Fruit fly (Drosophila melanogaster) whole organism, embryonic: ENCODE measurements around the gene CG12075.

Experiments used
- B-H2 ChIP-seq: fragments of 200-800 bp; sonication (Bioruptor generic); optimal IDR thresholded peaks from 2 replicates; lab custom pipeline; 2018; ENCODE audit warnings: missing biosample characterization, mild to moderate bottlenecking, missing genetic modification characterization
- CG10209 ChIP-seq: fragments of 200-800 bp; sonication (Bioruptor generic); optimal IDR thresholded peaks from 3 replicates; lab custom pipeline; 2017; ENCODE audit warnings: missing biosample characterization, mild to moderate bottlenecking, missing genetic modification characterization, missing genetic modification reagents
- CG10565 ChIP-seq: fragments of 200-800 bp; sonication (Bioruptor generic); optimal IDR thresholded peaks from 3 replicates; lab custom pipeline; 2016; ENCODE audit warnings: missing biosample characterization, mild to moderate bottlenecking, missing genetic modification characterization
- CG11398 ChIP-seq: fragments of 200-800 bp; sonication (Bioruptor generic); optimal IDR thresholded peaks from 2 replicates; lab custom pipeline; 2016; ENCODE audit warnings: missing biosample characterization, missing genetic modification characterization
- CG12219 ChIP-seq: fragments of 200-800 bp; sonication (Bioruptor generic); optimal IDR thresholded peaks from 3 replicates; lab custom pipeline; 2018; ENCODE audit warnings: missing biosample characterization, mild to moderate bottlenecking, missing genetic modification characterization
- CG12391 ChIP-seq: fragments of 200-800 bp; sonication (Bioruptor generic); optimal IDR thresholded peaks from 3 replicates; lab custom pipeline; 2018; ENCODE audit warnings: missing biosample characterization, mild to moderate bottlenecking, missing genetic modification characterization, moderate library complexity
- CG12659 ChIP-seq: fragments of 200-800 bp; sonication (Bioruptor generic); optimal IDR thresholded peaks from 3 replicates; lab custom pipeline; 2017; ENCODE audit warnings: mild to moderate bottlenecking, missing biosample characterization, missing genetic modification reagents, missing genetic modification characterization
- CG13424 ChIP-seq: fragments of 200-800 bp; sonication (Bioruptor generic); optimal IDR thresholded peaks from 2 replicates; lab custom pipeline; 2019; ENCODE audit warnings: missing biosample characterization, mild to moderate bottlenecking, missing genetic modification characterization, moderate library complexity
- CG14965 ChIP-seq: fragments of 200-800 bp; sonication (Bioruptor generic); optimal IDR thresholded peaks from 2 replicates; lab custom pipeline; 2016; ENCODE audit warnings: missing biosample characterization, missing genetic modification characterization, borderline replicate concordance
- CG16779 ChIP-seq: fragments of 200-800 bp; sonication (Bioruptor generic); IDR thresholded peaks from 2 replicates; pipeline ENCODE4 v1.3.6; 2022; ENCODE audit warnings: missing biosample characterization, missing genetic modification characterization
- CG18011 ChIP-seq: fragments of 200-800 bp; sonication (Bioruptor generic); optimal IDR thresholded peaks from 2 replicates; lab custom pipeline; 2017; ENCODE audit warnings: missing biosample characterization, missing genetic modification characterization, mild to moderate bottlenecking, moderate library complexity, missing genotype
- CG18764 ChIP-seq: fragments of 200-800 bp; sonication (Bioruptor generic); optimal IDR thresholded peaks from 3 replicates; lab custom pipeline; 2016; ENCODE audit warnings: missing biosample characterization, missing genetic modification characterization
- CG2120 ChIP-seq: fragments of 200-800 bp; sonication (Bioruptor generic); optimal IDR thresholded peaks from 3 replicates; lab custom pipeline; 2016; ENCODE audit warnings: missing biosample characterization, missing genetic modification characterization
- CG2712 ChIP-seq: fragments of 200-800 bp; optimal IDR thresholded peaks from 3 replicates; lab custom pipeline; 2019; ENCODE audit warnings: missing biosample characterization, mild to moderate bottlenecking, missing genetic modification characterization, moderate library complexity
- CG32532 ChIP-seq: fragments of 200-800 bp; sonication (Bioruptor generic); IDR thresholded peaks from 2 replicates; pipeline ENCODE4 v1.3.6; 2022; ENCODE audit warnings: missing biosample characterization, missing genetic modification characterization
- CG33213 ChIP-seq: fragments of 200-800 bp; sonication (Bioruptor generic); optimal IDR thresholded peaks from 3 replicates; lab custom pipeline; 2016; ENCODE audit warnings: missing biosample characterization, missing genetic modification characterization
- CG33557 ChIP-seq: fragments of 200-800 bp; sonication (Bioruptor generic); optimal IDR thresholded peaks from 2 replicates; lab custom pipeline; 2019; ENCODE audit warnings: missing biosample characterization, mild to moderate bottlenecking, missing genetic modification characterization, moderate library complexity
- CG3407 ChIP-seq: fragments of 200-800 bp; sonication (Bioruptor generic); optimal IDR thresholded peaks from 2 replicates; lab custom pipeline; 2018; ENCODE audit warnings: missing biosample characterization, mild to moderate bottlenecking, missing genetic modification characterization
- CG3726 ChIP-seq: fragments of 200-800 bp; sonication (Bioruptor generic); IDR thresholded peaks from 3 replicates; pipeline ENCODE4, ENCODE4 v1.3.6; 2022; ENCODE audit warnings: missing biosample characterization, missing genetic modification characterization
- CG4854 ChIP-seq: fragments of 200-800 bp; sonication (Bioruptor generic); optimal IDR thresholded peaks from 2 replicates; lab custom pipeline; 2016; ENCODE audit warnings: missing biosample characterization, missing genetic modification characterization, inconsistent platforms
- CG6175 ChIP-seq: fragments of 200-800 bp; sonication (Bioruptor generic); IDR thresholded peaks from 3 replicates; pipeline ENCODE4 v1.3.6; 2022; ENCODE audit warnings: missing biosample characterization, missing genetic modification characterization
- CG6683 ChIP-seq: fragments of 200-800 bp; sonication (Bioruptor generic); optimal IDR thresholded peaks from 2 replicates; lab custom pipeline; 2017; ENCODE audit warnings: missing biosample characterization, mild to moderate bottlenecking, missing genetic modification characterization, missing genetic modification reagents
- CG7839 ChIP-seq: fragments of 200-800 bp; sonication (Bioruptor generic); optimal IDR thresholded peaks from 3 replicates; lab custom pipeline; 2018; ENCODE audit warnings: missing biosample characterization, mild to moderate bottlenecking, missing genetic modification characterization, moderate library complexity
- CG9817 ChIP-seq: fragments of 200-800 bp; sonication (Bioruptor generic); optimal IDR thresholded peaks from 2 replicates; lab custom pipeline; 2018; ENCODE audit warnings: missing biosample characterization, mild to moderate bottlenecking, missing genetic modification characterization, moderate library complexity
- GATAe ChIP-seq: fragments of 200-800 bp; sonication (Bioruptor generic); conservative IDR thresholded peaks from 2 replicates; pipeline ENCODE4 v1.3.6; 2022; ENCODE audit warnings: missing biosample characterization, missing genetic modification characterization
- Gug ChIP-seq: fragments of 200-800 bp; sonication (Bioruptor generic); IDR thresholded peaks from 4 replicates; pipeline ENCODE4 v1.3.6; 2022; ENCODE audit warnings: missing biosample characterization, missing genetic modification characterization
- HLH54F ChIP-seq: fragments of 200-800 bp; sonication (Bioruptor generic); optimal IDR thresholded peaks from 3 replicates; lab custom pipeline; 2016; ENCODE audit warnings: missing biosample characterization, missing genetic modification characterization
- Hr39 ChIP-seq: fragments of >200 bp; optimal IDR thresholded peaks from 2 replicates; lab custom pipeline; 2017
- Lim3 ChIP-seq: fragments of 200-800 bp; sonication (Bioruptor generic); IDR thresholded peaks from 2 replicates; pipeline ENCODE4 v1.3.6; 2022; ENCODE audit warnings: missing biosample characterization, missing genetic modification characterization
- Mrtf ChIP-seq: fragments of 200-800 bp; sonication (Bioruptor generic); IDR thresholded peaks from 3 replicates; pipeline ENCODE4 v1.3.6; 2022; ENCODE audit warnings: missing biosample characterization, missing genetic modification characterization
- Rx ChIP-seq: fragments of 200-800 bp; sonication (Bioruptor generic); IDR thresholded peaks from 2 replicates; pipeline ENCODE4 v1.3.6; 2022; ENCODE audit warnings: missing biosample characterization, missing genetic modification characterization
- Sry-δ ChIP-seq: fragments of 200-800 bp; sonication (Bioruptor generic); optimal IDR thresholded peaks from 2 replicates; lab custom pipeline; 2016; ENCODE audit warnings: missing biosample characterization, missing genetic modification characterization
- Xrp1 ChIP-seq: fragments of 200-800 bp; sonication (Bioruptor generic); IDR thresholded peaks from 2 replicates; pipeline ENCODE4 v1.3.6; 2022; ENCODE audit warnings: missing biosample characterization, missing genetic modification characterization
- crp ChIP-seq, 2 experiments: fragments of 200-800 bp; sonication (Bioruptor generic); optimal IDR thresholded peaks; 2 replicates in 1 of 2; 3 replicates in 1 of 2; lab custom pipeline; 2017; ENCODE audit warnings: missing biosample characterization in 2 of 2, missing genetic modification characterization in 2 of 2, mild to moderate bottlenecking in 1 of 2, moderate library complexity in 1 of 2
- fd3F ChIP-seq: fragments of 200-800 bp; sonication (Bioruptor generic); optimal IDR thresholded peaks from 2 replicates; lab custom pipeline; 2018; ENCODE audit warnings: missing biosample characterization, mild to moderate bottlenecking, missing genetic modification characterization, moderate library complexity
- gfzf ChIP-seq: fragments of 200-800 bp; sonication (Bioruptor generic); optimal IDR thresholded peaks from 2 replicates; lab custom pipeline; 2016; ENCODE audit warnings: missing biosample characterization, mild to moderate bottlenecking, missing genetic modification characterization, moderate library complexity
- jigr1 ChIP-seq: fragments of 200-800 bp; sonication (Bioruptor generic); IDR thresholded peaks from 3 replicates; pipeline ENCODE4 v1.3.6; 2022; ENCODE audit warnings: missing biosample characterization, missing genetic modification characterization
- luna ChIP-seq: fragments of 200-800 bp; sonication (Bioruptor generic); optimal IDR thresholded peaks from 2 replicates; lab custom pipeline; 2016; ENCODE audit warnings: missing biosample characterization, missing genetic modification characterization
- mld ChIP-seq: fragments of 200-800 bp; sonication (Bioruptor generic); IDR thresholded peaks from 3 replicates; pipeline ENCODE4 v1.3.6; 2022; ENCODE audit warnings: missing biosample characterization, missing genetic modification characterization; ENCODE audit not compliant: partially characterized antibody
- prd ChIP-seq, 3 experiments: fragments of >200 bp in 2 of 3; fragments of 200-800 bp in 1 of 3; sonication (Bioruptor generic) in 1 of 3; optimal IDR thresholded peaks in 2 of 3; IDR thresholded peaks in 1 of 3; 2 replicates in 2 of 3; 3 replicates in 1 of 3; pipeline versions ENCODE4 v1.3.6 to Lab custom; 2017 to 2022; ENCODE audit warnings: missing biosample characterization in 1 of 3, missing genetic modification characterization in 1 of 3
- pzg ChIP-seq: fragments of 200-800 bp; sonication (Bioruptor generic); optimal IDR thresholded peaks from 3 replicates; lab custom pipeline; 2018; ENCODE audit warnings: missing biosample characterization, mild to moderate bottlenecking, missing genetic modification characterization, moderate library complexity
- ranshi ChIP-seq: fragments of 200-800 bp; sonication (Bioruptor generic); IDR thresholded peaks from 2 replicates; pipeline ENCODE4 v1.3.6; 2022; ENCODE audit warnings: missing biosample characterization, missing genetic modification characterization
- sc ChIP-seq, 3 experiments: fragments of >200 bp in 2 of 3; fragments of 200-800 bp in 1 of 3; sonication (Bioruptor generic) in 1 of 3; optimal IDR thresholded peaks; 2 replicates in 2 of 3; 3 replicates in 1 of 3; lab custom pipeline; 2017; ENCODE audit warnings: mild to moderate bottlenecking in 1 of 3, missing biosample characterization in 1 of 3, missing genetic modification characterization in 1 of 3, missing genetic modification reagents in 1 of 3
- scrt ChIP-seq: fragments of 200-800 bp; sonication (Bioruptor generic); optimal IDR thresholded peaks from 2 replicates; lab custom pipeline; 2018; ENCODE audit warnings: missing biosample characterization, mild to moderate bottlenecking, missing genetic modification characterization, moderate library complexity
- seq ChIP-seq: fragments of 200-800 bp; sonication (Bioruptor generic); IDR thresholded peaks from 2 replicates; pipeline ENCODE4 v1.3.6; 2022; ENCODE audit warnings: missing biosample characterization, missing genetic modification characterization
- tio ChIP-seq: fragments of 200-800 bp; sonication (Bioruptor generic); optimal IDR thresholded peaks from 2 replicates; lab custom pipeline; 2017; ENCODE audit warnings: missing biosample characterization, missing genetic modification characterization, inconsistent platforms
- tna ChIP-seq: fragments of 200-800 bp; sonication (Bioruptor generic); IDR thresholded peaks from 2 replicates; pipeline ENCODE4 v1.3.6; 2022; ENCODE audit warnings: missing biosample characterization, missing genetic modification characterization; ENCODE audit not compliant: partially characterized antibody
- trh ChIP-seq: fragments of 200-800 bp; sonication (Bioruptor generic); optimal IDR thresholded peaks from 2 replicates; lab custom pipeline; 2016; ENCODE audit warnings: missing biosample characterization, missing genetic modification characterization

CG12075 gene

DNA sequence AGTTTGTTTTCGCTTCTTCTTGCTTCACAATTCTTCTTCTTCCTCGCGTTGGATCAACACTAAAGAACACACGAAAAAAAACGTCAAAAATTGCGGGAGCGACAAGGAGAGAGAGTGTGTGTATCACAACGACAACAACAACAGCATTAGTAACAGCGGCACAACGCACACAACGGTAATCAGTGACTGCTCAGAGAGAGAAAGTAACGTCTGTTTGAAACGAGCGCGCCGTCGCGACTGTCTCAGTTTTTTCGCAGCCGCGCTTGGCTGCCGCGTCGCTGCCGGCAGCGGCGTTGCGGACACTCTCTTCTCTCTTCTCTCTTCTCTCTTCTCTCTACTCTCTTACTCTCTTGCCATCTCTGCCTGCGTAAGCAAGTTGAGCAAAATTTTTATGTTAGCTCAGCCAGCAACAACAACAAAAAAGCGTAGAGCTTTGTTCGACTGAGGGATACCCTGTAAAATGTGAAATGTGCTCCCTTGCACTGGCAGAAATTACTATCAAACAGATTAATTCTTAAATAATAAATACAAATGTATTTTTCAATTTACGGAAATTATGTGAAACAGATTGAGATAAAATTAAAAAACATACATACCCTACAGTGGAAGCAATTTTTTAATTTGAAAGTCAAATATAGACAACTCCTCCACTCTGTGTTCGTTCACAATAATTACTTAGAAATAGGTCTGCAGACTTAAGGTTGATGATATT, 53.6 kb downstream of the CG12075 start (continued):
- TF ChIP-seq HLH54F (GFP tag; lab: Kevin White, UChicago) = peak; percentile 4
- 0 out of 3 replicates have a peak, but pooled peaks have one; percentile 41 for TF ChIP-seq CG3726
- TF ChIP-seq Rx (GFP tag; lab: Robert Waterston, UW) = peak; percentile 39; the same call in 1 of the 2 replicates
- peak; percentile 60 for TF ChIP-seq fd3F
- TF ChIP-seq Sry-δ (GFP tag; lab: Kevin White, UChicago) = no peak
- peak; percentile 63 for TF ChIP-seq CG12219
- no peak for TF ChIP-seq CG14965 (GFP tag; lab: Kevin White, UChicago)
- TF ChIP-seq B-H2 (GFP tag; lab: Kevin White, UChicago) = no peak
- no peak for TF ChIP-seq tna (GFP tag; lab: Robert Waterston, UW)
- peak; percentile 52; the same call in 3 of the 4 replicates for TF ChIP-seq Gug (GFP tag; lab: Robert Waterston, UW)
- TF ChIP-seq CG4854 (GFP tag; lab: Kevin White, UChicago) = peak; percentile 63
- TF ChIP-seq seq (GFP tag; lab: Robert Waterston, UW) = peak; percentile 65
- TF ChIP-seq CG6683 (GFP tag; lab: Kevin White, UChicago) = peak; percentile 25
- TF ChIP-seq CG2120 (GFP tag; lab: Kevin White, UChicago) = peak; percentile 61
- TF ChIP-seq mld (GFP tag; lab: Robert Waterston, UW) = no peak
- peak; percentile 41 for TF ChIP-seq CG18764
- no peak for TF ChIP-seq Lim3
- TF ChIP-seq CG12659 = peak; percentile 63
- no peak for TF ChIP-seq Hr39 (lab: Kevin White, UChicago)
- TF ChIP-seq tio (GFP tag; lab: Kevin White, UChicago) = peak; percentile 67
- TF ChIP-seq CG32532 = peak; percentile 70
- TF ChIP-seq Xrp1 (GFP tag; lab: Robert Waterston, UW) = peak; percentile 75
- peak; percentile 37 for TF ChIP-seq CG3407 (GFP tag; lab: Kevin White, UChicago)
- peak; percentile 82 for TF ChIP-seq CG7839 (tag; lab: Kevin White, UChicago)
- TF ChIP-seq crp (GFP tag; optimal IDR thresholded peaks at IDR 0.05; lab: Kevin White, UChicago) = peak in 1 of 2 experiments; percentile 18
- TF ChIP-seq CG16779 = no peak
- TF ChIP-seq CG12391 (tag; lab: Kevin White, UChicago) = peak; percentile 79
- peak; percentile 54; the same call in 1 of the 3 replicates for TF ChIP-seq Mrtf (GFP tag; lab: Robert Waterston, UW)
- TF ChIP-seq GATAe (GFP tag; lab: Robert Waterston, UW) = 0 out of 2 replicates have a peak, but pooled peaks have one; percentile 19
- no peak for TF ChIP-seq CG11398 (GFP tag; lab: Kevin White, UChicago)
- TF ChIP-seq CG6175 (GFP tag; lab: Robert Waterston, UW) = no peak
- TF ChIP-seq pzg = no peak
- TF ChIP-seq ranshi (GFP tag; lab: Robert Waterston, UW) = peak; percentile 78
- no peak for TF ChIP-seq CG10565 (GFP tag; lab: Kevin White, UChicago)
- TF ChIP-seq CG10209 (GFP tag; lab: Kevin White, UChicago) = peak; percentile 57
- TF ChIP-seq luna (GFP tag; lab: Kevin White, UChicago) = no peak
- TF ChIP-seq CG18011 (GFP tag; lab: Kevin White, UChicago) = no peak
- TF ChIP-seq CG13424 (tag; lab: Kevin White, UChicago) = peak; percentile 67
- peak; percentile 11 for TF ChIP-seq trh (GFP tag; lab: Kevin White, UChicago)
- no peak for TF ChIP-seq CG33557
- TF ChIP-seq scrt (GFP tag; lab: Kevin White, UChicago) = peak; percentile 58
- TF ChIP-seq CG2712 (tag; lab: Kevin White, UChicago) = peak; percentile 79
- TF ChIP-seq prd (optimal IDR thresholded peaks at IDR 0.05; lab: Kevin White, UChicago) = no peak
- TF ChIP-seq prd (GFP tag; IDR thresholded peaks at IDR 0.05; lab: Robert Waterston, UW) = peak; percentile 71
- TF ChIP-seq gfzf (GFP tag; lab: Kevin White, UChicago) = no peak
- no peak for TF ChIP-seq sc (optimal IDR thresholded peaks at IDR 0.05; lab: Kevin White, UChicago)
- TF ChIP-seq sc (GFP tag; optimal IDR thresholded peaks at IDR 0.05; lab: Kevin White, UChicago) = peak; percentile 36
- no peak for TF ChIP-seq jigr1 (GFP tag; lab: Robert Waterston, UW)
- TF ChIP-seq CG9817 (tag; lab: Kevin White, UChicago) = peak; percentile 43
- TF ChIP-seq CG33213 (GFP tag; lab: Kevin White, UChicago) = no peak
